Worm (Caenorhabditis elegans) whole organism, L3 larva: ENCODE data around the gene F53F4.4.

Experiments used
- ZK546.5 ChIP-seq: sonication (generic microtip); optimal IDR thresholded peaks from 2 replicates; lab custom pipeline; 2017; ENCODE audit warnings: missing biosample characterization, missing genetic modification characterization
- aly-2 ChIP-seq: fragments of 150-350 bp; optimal IDR thresholded peaks from 2 replicates; lab custom pipeline; 2014; ENCODE audit warnings: missing biosample characterization, missing genetic modification characterization
- ama-1 ChIP-seq: fragments of 150-350 bp; optimal IDR thresholded peaks from 2 replicates; lab custom pipeline; 2018
- egl-27 ChIP-seq: sonication (generic microtip); optimal IDR thresholded peaks from 4 replicates; lab custom pipeline; 2017; ENCODE audit warnings: missing biosample characterization, missing genetic modification reagents, missing genetic modification characterization
- elt-2 ChIP-seq: sonication (generic microtip); optimal IDR thresholded peaks from 2 replicates; lab custom pipeline; 2016; ENCODE audit warnings: missing genetic modification reagents, mild to moderate bottlenecking, missing genetic modification characterization, missing compliant biosample characterization
- eor-1 ChIP-seq, 2 experiments: fragments of 150-350 bp; optimal IDR thresholded peaks; 2 replicates each; lab custom pipeline; 2014 to 2018; ENCODE audit warnings: missing biosample characterization in 2 of 2, missing genetic modification characterization in 2 of 2
- nhr-12 ChIP-seq: fragments of 150-350 bp; optimal IDR thresholded peaks from 2 replicates; lab custom pipeline; 2014; ENCODE audit warnings: missing biosample characterization, missing genetic modification characterization
- nhr-28 ChIP-seq: fragments of 150-350 bp; optimal IDR thresholded peaks from 2 replicates; lab custom pipeline; 2014; ENCODE audit warnings: missing biosample characterization, missing genetic modification characterization
- nhr-76 ChIP-seq: fragments of 150-350 bp; sonication (generic microtip); optimal IDR thresholded peaks from 5 replicates; lab custom pipeline; 2014; ENCODE audit warnings: missing biosample characterization, missing genetic modification characterization
- pqm-1 ChIP-seq: fragments of 150-350 bp; optimal IDR thresholded peaks from 2 replicates; lab custom pipeline; 2017; ENCODE audit warnings: missing biosample characterization, missing genetic modification characterization, inconsistent platforms
- unc-39 ChIP-seq: sonication (generic microtip); optimal IDR thresholded peaks from 4 replicates; lab custom pipeline; 2017; ENCODE audit warnings: missing biosample characterization, missing genetic modification characterization

- TF ChIP-seq unc-39 (tag; lab: Kevin White, UChicago) (no peak), pqm-1 (tag; lab: Kevin White, UChicago) (no peak), nhr-76 (tag; lab: Kevin White, UChicago) (no peak), ama-1 (lab: Kevin White, UChicago) (peak; percentile 76), egl-27 (tag; lab: Kevin White, UChicago) (no peak), elt-2 (tag; lab: Kevin White, UChicago) (peak; percentile 16), nhr-28 (tag; lab: Kevin White, UChicago) (no peak), ZK546.5 (no peak), eor-1 (tag; optimal IDR thresholded peaks at IDR 0.05; lab: Kevin White, UChicago) (no peak), aly-2 (tag; lab: Kevin White, UChicago) (no peak), nhr-12 (tag; lab: Kevin White, UChicago) (no peak)
Observed at ce11 chrV:13566967-13567366, 26.2 kb upstream of the F53F4.4 start.
